Worm (Caenorhabditis elegans) whole organism, early embryonic: Measurements from ENCODE around the gene srbc-76.

Experiments used
- ama-1 ChIP-seq: fragments of 150-350 bp; optimal IDR thresholded peaks from 2 replicates; lab custom pipeline; 2014
- ceh-36 ChIP-seq: sonication (generic microtip); optimal IDR thresholded peaks from 2 replicates; lab custom pipeline; 2016; ENCODE audit warnings: missing genetic modification characterization, inconsistent platforms, missing compliant biosample characterization
- pes-1 ChIP-seq: fragments of 200-800 bp; sonication (Bioruptor generic); IDR thresholded peaks from 2 replicates; pipeline ENCODE4 v1.3.6; 2022; ENCODE audit warnings: missing genetic modification reagents, missing genetic modification characterization, missing compliant biosample characterization
- scrt-1 ChIP-seq: fragments of 200-800 bp; sonication (Bioruptor generic); IDR thresholded peaks from 2 replicates; pipeline ENCODE4 v1.3.6; 2022; ENCODE audit warnings: missing genetic modification characterization, missing compliant biosample characterization
- sea-1 ChIP-seq: fragments of 200-800 bp; sonication (Bioruptor generic); conservative IDR thresholded peaks from 2 replicates; pipeline ENCODE4 v1.3.6; 2022; ENCODE audit warnings: missing genetic modification characterization, missing compliant biosample characterization
- tbx-11 ChIP-seq: fragments of 200-800 bp; sonication (Bioruptor generic); IDR thresholded peaks from 2 replicates; pipeline ENCODE4 v1.3.6; 2022; ENCODE audit warnings: missing genetic modification characterization, missing compliant biosample characterization

ce11 chrV:15276915-15277314 is 24.7 kb downstream of the srbc-76 start, which contains the start of gene srw-17:
- TF ChIP-seq sea-1 (GFP tag; lab: Robert Waterston, UW) (no peak), ceh-36 (tag; lab: Kevin White, UChicago) (no peak), tbx-11 (GFP tag; lab: Robert Waterston, UW) (no peak), ama-1 (lab: Kevin White, UChicago) (no peak), scrt-1 (GFP tag; lab: Robert Waterston, UW) (no peak), pes-1 (GFP tag; lab: Robert Waterston, UW) (no peak)
